Worm (Caenorhabditis elegans): Measurements from ENCODE around the gene mip-1.

Gene mip-1

DNA sequence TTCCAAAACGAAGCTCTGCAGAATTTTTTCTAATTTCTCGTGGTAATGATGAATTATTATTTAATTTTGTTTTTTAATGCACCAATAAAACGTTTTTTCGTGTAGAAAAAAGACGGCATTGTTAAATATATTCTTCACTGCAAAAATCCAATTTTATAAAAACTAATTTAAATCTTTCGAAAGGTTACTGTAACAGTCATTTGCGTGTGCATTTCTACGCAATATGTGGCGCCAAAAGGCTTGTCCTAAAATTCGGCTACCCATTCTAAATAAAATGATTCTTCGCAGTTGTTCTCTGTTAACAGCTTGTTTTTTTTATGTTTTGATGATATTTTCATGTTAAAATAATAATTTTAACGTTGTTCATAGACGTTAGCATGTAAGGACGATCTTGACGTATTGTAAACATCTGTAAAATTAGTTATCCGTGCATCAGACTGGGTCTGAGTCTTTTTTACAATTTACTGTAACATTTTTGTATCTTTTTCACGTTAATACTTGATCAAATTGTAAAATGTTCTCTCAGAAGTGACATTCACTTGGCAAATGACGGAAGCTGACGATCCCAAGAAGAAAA, at the start of gene mip-1:
Gene mip-1, plus strand, starts transcription at position 527 of the 577 bp plus-strand sequence.
- no peak for TF ChIP-seq ets-7 (tag; optimal IDR thresholded peaks at IDR 0.05)
- TF ChIP-seq hnd-1 (tag; optimal IDR thresholded peaks at IDR 0.05) = no peak
- no peak for TF ChIP-seq pes-1 (GFP tag; IDR thresholded peaks at IDR 0.05)
- TF ChIP-seq sea-1 (GFP tag; conservative IDR thresholded peaks at IDR 0.05) = no peak
- TF ChIP-seq ama-1 (optimal IDR thresholded peaks at IDR 0.05) = no peak
- TF ChIP-seq hmbx-1 (tag; optimal IDR thresholded peaks at IDR 0.05) = no peak
- TF ChIP-seq tbx-37 (GFP tag; conservative IDR thresholded peaks at IDR 0.05) = no peak
- TF ChIP-seq ceh-36 (tag; optimal IDR thresholded peaks at IDR 0.05) = no peak
- no peak for TF ChIP-seq tbx-11 (GFP tag; IDR thresholded peaks at IDR 0.05)
- no peak for TF ChIP-seq F13C5.2 (tag; optimal IDR thresholded peaks at IDR 0.05)
- TF ChIP-seq tra-4 (tag; optimal IDR thresholded peaks at IDR 0.05) = no peak
- TF ChIP-seq B0310.2 (tag; optimal IDR thresholded peaks at IDR 0.05) = no peak
- no peak for TF ChIP-seq hmg-4 (GFP tag; optimal IDR thresholded peaks at IDR 0.05)

DNA sequence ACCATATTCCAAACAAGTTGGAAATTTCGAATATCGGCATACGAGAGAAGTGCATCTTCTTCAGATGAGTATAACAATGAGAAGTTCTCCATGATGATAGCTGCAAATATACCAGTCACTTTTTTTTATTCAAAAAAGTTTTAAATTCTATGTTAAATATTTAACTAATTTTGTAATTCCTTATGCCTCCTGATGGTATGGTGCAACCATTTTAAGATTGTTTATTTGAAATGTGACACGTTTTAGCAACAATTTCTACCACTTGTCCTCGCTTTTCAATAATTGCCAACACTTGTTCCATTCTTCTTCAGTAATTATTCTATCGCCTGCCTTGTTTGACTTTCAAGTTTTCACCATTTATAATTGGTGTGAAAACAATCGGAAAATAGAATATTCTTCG, 47.0 kb upstream of the mip-1 start, which contains the start of gene F17C8.6:
Gene F17C8.6, minus strand, starts transcription at position 101 of the 400 bp plus-strand sequence.
- TF ChIP-seq B0310.2 (tag; optimal IDR thresholded peaks at IDR 0.05) (no peak), hmg-4 (GFP tag; optimal IDR thresholded peaks at IDR 0.05) (no peak), hnd-1 (tag; optimal IDR thresholded peaks at IDR 0.05) (no peak), tbx-37 (GFP tag; conservative IDR thresholded peaks at IDR 0.05) (no peak), flt-1 (GFP tag; IDR thresholded peaks at IDR 0.05) (no peak), aly-1 (tag; optimal IDR thresholded peaks at IDR 0.05) (no peak), F13C5.2 (tag; optimal IDR thresholded peaks at IDR 0.05) (no peak), pes-1 (GFP tag; IDR thresholded peaks at IDR 0.05) (no peak), hmbx-1 (tag; optimal IDR thresholded peaks at IDR 0.05) (no peak), ceh-13 (GFP tag; optimal IDR thresholded peaks at IDR 0.05) (no peak), tbx-11 (GFP tag; IDR thresholded peaks at IDR 0.05) (no peak), sea-1 (GFP tag; conservative IDR thresholded peaks at IDR 0.05) (no peak), ceh-36 (tag; optimal IDR thresholded peaks at IDR 0.05) (no peak), tra-4 (tag; optimal IDR thresholded peaks at IDR 0.05) (no peak), ets-7 (tag; optimal IDR thresholded peaks at IDR 0.05) (no peak), scrt-1 (GFP tag; IDR thresholded peaks at IDR 0.05) (no peak), ama-1 (optimal IDR thresholded peaks at IDR 0.05) (no peak)

DNA sequence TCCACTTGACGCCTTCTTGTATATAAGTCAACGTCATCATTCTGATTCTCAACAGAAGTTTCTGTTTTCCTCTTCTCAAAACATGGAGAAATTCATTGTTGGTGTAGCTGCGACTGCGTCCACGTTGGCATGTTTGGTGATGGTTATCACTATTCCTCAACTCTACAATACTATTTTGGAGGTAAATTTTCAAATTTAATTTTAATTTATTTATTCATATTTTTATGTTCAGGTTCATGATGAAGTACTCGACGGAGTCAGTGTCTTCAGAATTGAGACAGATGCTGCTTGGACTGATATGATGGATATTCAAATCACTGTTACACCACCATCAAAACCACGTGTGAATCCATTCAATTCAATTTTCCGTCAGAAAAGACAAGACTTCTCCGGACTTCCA, 44.8 kb upstream of the mip-1 start, which contains the start of gene col-89:
Gene col-89, plus strand, starts transcription at position 19 of the 400 bp plus-strand sequence.
- TF ChIP-seq hmbx-1 (tag; optimal IDR thresholded peaks at IDR 0.05) (no peak), tbx-11 (GFP tag; IDR thresholded peaks at IDR 0.05) (no peak), hmg-4 (GFP tag; optimal IDR thresholded peaks at IDR 0.05) (no peak), aly-1 (tag; optimal IDR thresholded peaks at IDR 0.05) (no peak)

DNA sequence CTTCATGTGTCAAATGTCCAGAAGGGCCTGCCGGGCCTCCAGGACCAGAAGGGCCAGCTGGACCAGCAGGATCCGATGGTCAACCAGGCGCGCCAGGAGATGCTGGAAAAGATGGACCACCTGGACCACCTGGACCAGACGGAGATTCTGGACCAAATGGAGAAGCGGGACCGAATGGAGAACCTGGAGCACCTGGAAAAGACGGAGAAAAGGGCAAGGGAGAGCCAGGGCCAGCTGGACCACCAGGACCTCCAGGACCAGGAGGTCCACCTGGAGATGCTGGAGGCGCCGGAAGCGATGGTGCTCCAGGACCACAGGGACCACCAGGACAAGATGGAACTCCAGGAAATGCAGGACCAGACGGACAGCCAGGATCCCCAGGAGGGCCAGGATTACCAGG, 44.2 kb upstream of the mip-1 start:
- TF ChIP-seq hnd-1 (tag; optimal IDR thresholded peaks at IDR 0.05) = no peak
- TF ChIP-seq ceh-36 (tag; optimal IDR thresholded peaks at IDR 0.05) = no peak
- no peak for TF ChIP-seq F13C5.2 (tag; optimal IDR thresholded peaks at IDR 0.05)
- no peak for TF ChIP-seq tbx-11 (GFP tag; IDR thresholded peaks at IDR 0.05)
- no peak for TF ChIP-seq scrt-1 (GFP tag; IDR thresholded peaks at IDR 0.05)
- TF ChIP-seq tbx-37 (GFP tag; conservative IDR thresholded peaks at IDR 0.05) = no peak
- TF ChIP-seq aly-1 (tag; optimal IDR thresholded peaks at IDR 0.05) = no peak
- TF ChIP-seq ceh-13 (GFP tag; optimal IDR thresholded peaks at IDR 0.05) = no peak
- no peak for TF ChIP-seq B0310.2 (tag; optimal IDR thresholded peaks at IDR 0.05)
- no peak for TF ChIP-seq ets-7 (tag; optimal IDR thresholded peaks at IDR 0.05)
- no peak for TF ChIP-seq sea-1 (GFP tag; conservative IDR thresholded peaks at IDR 0.05)
- no peak for TF ChIP-seq tra-4 (tag; optimal IDR thresholded peaks at IDR 0.05)
- TF ChIP-seq pes-1 (GFP tag; IDR thresholded peaks at IDR 0.05) = no peak
- no peak for TF ChIP-seq flt-1 (GFP tag; IDR thresholded peaks at IDR 0.05)
- no peak for TF ChIP-seq hmbx-1 (tag; optimal IDR thresholded peaks at IDR 0.05)
- no peak for TF ChIP-seq hmg-4 (GFP tag; optimal IDR thresholded peaks at IDR 0.05)
- TF ChIP-seq ama-1 (optimal IDR thresholded peaks at IDR 0.05) = no peak

DNA sequence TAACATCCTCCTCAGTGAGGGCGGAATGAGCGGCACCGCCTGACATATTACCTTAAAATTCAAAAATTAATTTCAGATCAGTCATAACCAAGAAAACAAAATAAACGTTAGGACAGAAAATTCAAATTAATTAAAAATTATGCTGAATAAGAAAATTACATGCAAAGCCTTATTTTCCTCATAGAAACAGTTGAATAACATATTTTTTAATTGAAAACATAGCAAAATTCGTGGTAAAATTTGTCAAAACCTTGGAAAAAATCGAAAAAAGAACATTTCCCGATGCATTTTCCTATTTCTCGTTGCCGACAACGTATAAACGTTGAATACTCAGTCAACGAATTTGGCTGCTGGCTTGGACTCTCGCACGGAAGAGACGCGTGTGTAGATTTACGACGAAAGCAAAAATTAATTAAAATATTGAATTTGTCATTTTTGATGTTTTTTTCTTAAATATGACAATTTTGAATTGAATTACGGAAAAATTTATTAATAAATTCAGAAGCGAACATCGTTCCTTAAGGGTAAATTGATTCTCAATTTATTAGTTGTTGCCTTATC, 38.8 kb upstream of the mip-1 start, which contains the start of the genes rps-0 and rbg-3:
Gene rps-0, minus strand, starts transcription at position 51 of the 561 bp plus-strand sequence.
Gene rbg-3, plus strand, starts transcription at position 424 of the 561 bp plus-strand sequence.
- TF ChIP-seq hmg-4 (GFP tag; optimal IDR thresholded peaks at IDR 0.05) (no peak), F13C5.2 (tag; optimal IDR thresholded peaks at IDR 0.05) (peak; percentile 80), pes-1 (GFP tag; IDR thresholded peaks at IDR 0.05) (no peak), hmbx-1 (tag; optimal IDR thresholded peaks at IDR 0.05) (no peak), ama-1 (optimal IDR thresholded peaks at IDR 0.05) (no peak), ceh-13 (GFP tag; optimal IDR thresholded peaks at IDR 0.05) (no peak)

DNA sequence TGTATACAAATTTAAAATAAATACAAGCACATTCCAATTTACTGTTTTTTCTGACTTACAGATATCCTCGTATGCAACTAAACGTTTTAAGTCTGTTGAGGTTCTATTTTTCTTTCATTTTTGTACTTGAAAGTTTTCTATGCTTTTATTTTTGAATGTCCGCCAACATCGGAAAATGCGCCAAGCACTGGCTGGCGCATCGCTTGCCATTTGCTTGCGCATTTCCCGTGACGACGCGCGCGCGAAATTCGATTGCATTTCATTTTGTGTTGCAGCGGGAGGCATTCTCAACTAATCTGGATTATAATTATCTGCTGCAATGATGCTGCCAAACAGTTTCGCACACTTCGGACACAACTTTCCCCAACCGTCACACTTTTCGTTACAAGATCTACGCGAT, 35.9 kb upstream of the mip-1 start, which contains the start of gene fbxl-2:
Gene fbxl-2, plus strand, starts transcription at position 278 of the 400 bp plus-strand sequence.
- TF ChIP-seq hmbx-1 (tag; optimal IDR thresholded peaks at IDR 0.05) (no peak), flt-1 (GFP tag; IDR thresholded peaks at IDR 0.05) (peak; percentile 80; the same call in 1 of the 2 replicates), ama-1 (optimal IDR thresholded peaks at IDR 0.05) (no peak), pes-1 (GFP tag; IDR thresholded peaks at IDR 0.05) (no peak), ets-7 (tag; optimal IDR thresholded peaks at IDR 0.05) (peak; percentile 10), ceh-13 (GFP tag; optimal IDR thresholded peaks at IDR 0.05) (no peak), ceh-36 (tag; optimal IDR thresholded peaks at IDR 0.05) (peak; percentile 56), F13C5.2 (tag; optimal IDR thresholded peaks at IDR 0.05) (peak; percentile 94), hnd-1 (tag; optimal IDR thresholded peaks at IDR 0.05) (peak; percentile 40), sea-1 (GFP tag; conservative IDR thresholded peaks at IDR 0.05) (peak; percentile 44; the same call in 1 of the 2 replicates), scrt-1 (GFP tag; IDR thresholded peaks at IDR 0.05) (0 out of 2 replicates have a peak, but pooled peaks have one; percentile 65), aly-1 (tag; optimal IDR thresholded peaks at IDR 0.05) (no peak), tbx-11 (GFP tag; IDR thresholded peaks at IDR 0.05) (peak; percentile 56; the same call in 1 of the 2 replicates), tra-4 (tag; optimal IDR thresholded peaks at IDR 0.05) (no peak), tbx-37 (GFP tag; conservative IDR thresholded peaks at IDR 0.05) (no peak), B0310.2 (tag; optimal IDR thresholded peaks at IDR 0.05) (peak; percentile 34), hmg-4 (GFP tag; optimal IDR thresholded peaks at IDR 0.05) (peak; percentile 71)

DNA sequence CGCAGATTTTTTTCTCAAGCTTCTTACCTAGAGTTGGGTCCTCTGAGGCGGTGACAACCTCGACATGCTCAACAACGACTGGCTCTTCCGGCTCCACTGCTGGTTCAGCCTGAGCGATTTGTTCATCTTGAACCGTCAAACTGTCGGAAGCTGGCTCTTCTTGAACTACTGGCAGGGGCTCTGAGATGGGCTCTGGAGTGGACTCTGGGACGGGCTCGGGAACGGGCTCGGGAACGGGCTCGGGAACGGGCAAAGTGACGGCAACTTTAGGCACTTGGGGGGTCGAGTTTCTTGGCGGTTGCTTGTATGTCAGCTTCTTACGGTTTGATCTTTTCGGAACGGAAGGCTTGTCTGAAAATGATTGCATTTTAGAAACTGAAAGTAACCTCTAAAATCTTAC, 30.0 kb upstream of the mip-1 start:
- TF ChIP-seq aly-1 (tag; optimal IDR thresholded peaks at IDR 0.05) = no peak
- no peak for TF ChIP-seq F13C5.2 (tag; optimal IDR thresholded peaks at IDR 0.05)
- no peak for TF ChIP-seq ets-7 (tag; optimal IDR thresholded peaks at IDR 0.05)
- no peak for TF ChIP-seq ceh-13 (GFP tag; optimal IDR thresholded peaks at IDR 0.05)
- no peak for TF ChIP-seq hmbx-1 (tag; optimal IDR thresholded peaks at IDR 0.05)
- TF ChIP-seq pes-1 (GFP tag; IDR thresholded peaks at IDR 0.05) = no peak
- no peak for TF ChIP-seq tbx-37 (GFP tag; conservative IDR thresholded peaks at IDR 0.05)
- TF ChIP-seq ceh-36 (tag; optimal IDR thresholded peaks at IDR 0.05) = no peak
- no peak for TF ChIP-seq sea-1 (GFP tag; conservative IDR thresholded peaks at IDR 0.05)
- TF ChIP-seq tbx-11 (GFP tag; IDR thresholded peaks at IDR 0.05) = no peak
- TF ChIP-seq scrt-1 (GFP tag; IDR thresholded peaks at IDR 0.05) = no peak
- TF ChIP-seq tra-4 (tag; optimal IDR thresholded peaks at IDR 0.05) = no peak
- TF ChIP-seq B0310.2 (tag; optimal IDR thresholded peaks at IDR 0.05) = no peak
- TF ChIP-seq hmg-4 (GFP tag; optimal IDR thresholded peaks at IDR 0.05) = no peak
- no peak for TF ChIP-seq ama-1 (optimal IDR thresholded peaks at IDR 0.05)

All from whole organism, early embryonic.